Worm (Caenorhabditis elegans) whole organism, L4/young adult: ENCODE results near the gene F41G4.13.

Experiments used
- W03F9.2 ChIP-seq: fragments of 150-350 bp; optimal IDR thresholded peaks from 2 replicates; lab custom pipeline; 2014; ENCODE audit warnings: missing biosample characterization, missing genetic modification characterization
- him-1 ChIP-seq: sonication (generic microtip); optimal IDR thresholded peaks from 2 replicates; lab custom pipeline; 2016; ENCODE audit warnings: missing genotype, missing genetic modification reagents, missing genetic modification characterization, missing compliant biosample characterization

DNA sequence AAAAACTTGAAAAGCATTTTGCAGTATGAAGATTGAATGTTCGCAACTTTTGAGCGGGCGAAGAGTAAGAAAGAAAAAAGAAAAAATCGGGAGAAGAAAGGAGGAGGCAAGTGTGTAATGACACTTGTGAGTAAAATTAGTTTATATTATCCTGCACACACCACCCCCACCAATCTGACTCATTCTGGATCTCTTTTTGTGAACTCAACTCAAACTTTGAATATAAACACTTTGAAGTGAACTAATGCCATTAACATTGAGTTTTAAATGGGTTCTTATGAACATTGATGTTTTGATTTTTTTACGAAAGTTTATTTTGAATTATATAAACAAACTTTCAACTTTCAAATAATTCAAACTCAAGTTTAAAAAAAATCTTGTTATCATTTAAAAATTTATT is 10.3 kb upstream of the F41G4.13 start, which contains the start of gene F41G4.8:
- TF ChIP-seq W03F9.2 (tag; lab: Kevin White, UChicago) (no peak), him-1 (no peak)
